Worm (Caenorhabditis elegans): ENCODE measurements around the gene rpb-4.
A peak's percentile ranks its signal among the peaks of the same experiment; 100 is the strongest.

The rpb-4 gene

ce11 chrII:7393922-7394689 is 19.8 kb downstream of the rpb-4 start:
- TF ChIP-seq B0035.1 (tag; optimal IDR thresholded peaks at IDR 0.05): no peak
- no peak for TF ChIP-seq ceh-27 (GFP tag; optimal IDR thresholded peaks at IDR 0.05)
- no peak for TF ChIP-seq mel-28 (tag; optimal IDR thresholded peaks at IDR 0.05; ENCODE audit: borderline replicate concordance)
- no peak for TF ChIP-seq nhr-179 (tag; optimal IDR thresholded peaks at IDR 0.05)
- no peak for TF ChIP-seq madf-10 (tag; optimal IDR thresholded peaks at IDR 0.05)
- TF ChIP-seq him-1 (tag; optimal IDR thresholded peaks at IDR 0.05): peak; percentile 49
- no peak for TF ChIP-seq snpc-4 (GFP tag; optimal IDR thresholded peaks at IDR 0.05)
- TF ChIP-seq snpc-4 (tag; optimal IDR thresholded peaks at IDR 0.05): no peak
- no peak for TF ChIP-seq chd-7 (tag; optimal IDR thresholded peaks at IDR 0.05)
- no peak for TF ChIP-seq ztf-18 (tag; optimal IDR thresholded peaks at IDR 0.05)
- peak; percentile 85 for TF ChIP-seq F33H1.4 (GFP tag; IDR thresholded peaks at IDR 0.05)
- TF ChIP-seq ceh-91 (GFP tag; IDR thresholded peaks at IDR 0.05): 0 out of 2 replicates have a peak, but pooled peaks have one; percentile 34
- no peak for TF ChIP-seq rcor-1 (GFP tag; IDR thresholded peaks at IDR 0.05)
- no peak for TF ChIP-seq hrde-1 (tag; optimal IDR thresholded peaks at IDR 0.05; ENCODE audit: borderline replicate concordance)
- no peak for TF ChIP-seq ekl-4 (GFP tag; IDR thresholded peaks at IDR 0.05)
- no peak for TF ChIP-seq Y56A3A.18 (GFP tag; IDR thresholded peaks at IDR 0.05)
- TF ChIP-seq ztf-25 (GFP tag; IDR thresholded peaks at IDR 0.05): no peak
- no peak for TF ChIP-seq hlh-12 (tag; optimal IDR thresholded peaks at IDR 0.05)
- TF ChIP-seq bed-1 (GFP tag; IDR thresholded peaks at IDR 0.05): no peak
- TF ChIP-seq D2030.7 (GFP tag; IDR thresholded peaks at IDR 0.05): no peak
- peak; percentile 87 for TF ChIP-seq lsl-1 (GFP tag; optimal IDR thresholded peaks at IDR 0.05)
- TF ChIP-seq cebp-1 (GFP tag; IDR thresholded peaks at IDR 0.05): no peak
- TF ChIP-seq cebp-1 (tag; optimal IDR thresholded peaks at IDR 0.05): peak; percentile 3
- no peak for TF ChIP-seq lin-54 (GFP tag; optimal IDR thresholded peaks at IDR 0.05)
- no peak for TF ChIP-seq Y67H2A.10 (GFP tag; conservative IDR thresholded peaks at IDR 0.05)
- no peak for TF ChIP-seq rec-8 (tag; optimal IDR thresholded peaks at IDR 0.05)
- TF ChIP-seq egrh-3 (GFP tag; IDR thresholded peaks at IDR 0.05): no peak
- no peak for TF ChIP-seq nhr-27 (tag; optimal IDR thresholded peaks at IDR 0.05)
- no peak for TF ChIP-seq egl-18 (GFP tag; IDR thresholded peaks at IDR 0.05)
- no peak for TF ChIP-seq K11D2.4 (GFP tag; IDR thresholded peaks at IDR 0.05)
- TF ChIP-seq F52B5.7 (tag; optimal IDR thresholded peaks at IDR 0.05): no peak
- no peak for TF ChIP-seq sdz-38 (tag; optimal IDR thresholded peaks at IDR 0.05)
- no peak for TF ChIP-seq Y53G8AR.9 (GFP tag; conservative IDR thresholded peaks at IDR 0.05)
- peak; percentile 70 for TF ChIP-seq xnd-1 (tag; optimal IDR thresholded peaks at IDR 0.05)
- no peak for TF ChIP-seq ccch-3 (GFP tag; optimal IDR thresholded peaks at IDR 0.05)
- no peak for TF ChIP-seq F55B11.4 (tag; optimal IDR thresholded peaks at IDR 0.05; ENCODE audit: borderline replicate concordance, insufficient read depth)
- TF ChIP-seq attf-5 (GFP tag; optimal IDR thresholded peaks at IDR 0.05): no peak
- TF ChIP-seq F10E7.11 (tag; optimal IDR thresholded peaks at IDR 0.05): no peak
- TF ChIP-seq B0019.2 (GFP tag; conservative IDR thresholded peaks at IDR 0.05): no peak
- TF ChIP-seq let-526 (GFP tag; IDR thresholded peaks at IDR 0.05): no peak
- TF ChIP-seq ztf-6 (GFP tag; IDR thresholded peaks at IDR 0.05): no peak
- no peak for TF ChIP-seq B0336.3 (GFP tag; IDR thresholded peaks at IDR 0.05)
- no peak for TF ChIP-seq nfyb-1 (GFP tag; IDR thresholded peaks at IDR 0.05)
- no peak for TF ChIP-seq hmg-20 (GFP tag; IDR thresholded peaks at IDR 0.05)
- peak; percentile 87 for TF ChIP-seq madf-6 (GFP tag; IDR thresholded peaks at IDR 0.05)
- TF ChIP-seq unc-62 (GFP tag; optimal IDR thresholded peaks at IDR 0.05): peak; percentile 45
- TF ChIP-seq madf-8 (GFP tag; conservative IDR thresholded peaks at IDR 0.05): peak; percentile 70; the same call in 1 of the 2 replicates
- peak; percentile 25 for TF ChIP-seq efl-1 (GFP tag; optimal IDR thresholded peaks at IDR 0.05)

All from whole organism, young adult.